Worm (Caenorhabditis elegans): ENCODE measurements around the gene C25A8.2.
A peak's percentile ranks its signal among the peaks of the same experiment; 100 is the strongest.

C25A8.2 gene

DNA sequence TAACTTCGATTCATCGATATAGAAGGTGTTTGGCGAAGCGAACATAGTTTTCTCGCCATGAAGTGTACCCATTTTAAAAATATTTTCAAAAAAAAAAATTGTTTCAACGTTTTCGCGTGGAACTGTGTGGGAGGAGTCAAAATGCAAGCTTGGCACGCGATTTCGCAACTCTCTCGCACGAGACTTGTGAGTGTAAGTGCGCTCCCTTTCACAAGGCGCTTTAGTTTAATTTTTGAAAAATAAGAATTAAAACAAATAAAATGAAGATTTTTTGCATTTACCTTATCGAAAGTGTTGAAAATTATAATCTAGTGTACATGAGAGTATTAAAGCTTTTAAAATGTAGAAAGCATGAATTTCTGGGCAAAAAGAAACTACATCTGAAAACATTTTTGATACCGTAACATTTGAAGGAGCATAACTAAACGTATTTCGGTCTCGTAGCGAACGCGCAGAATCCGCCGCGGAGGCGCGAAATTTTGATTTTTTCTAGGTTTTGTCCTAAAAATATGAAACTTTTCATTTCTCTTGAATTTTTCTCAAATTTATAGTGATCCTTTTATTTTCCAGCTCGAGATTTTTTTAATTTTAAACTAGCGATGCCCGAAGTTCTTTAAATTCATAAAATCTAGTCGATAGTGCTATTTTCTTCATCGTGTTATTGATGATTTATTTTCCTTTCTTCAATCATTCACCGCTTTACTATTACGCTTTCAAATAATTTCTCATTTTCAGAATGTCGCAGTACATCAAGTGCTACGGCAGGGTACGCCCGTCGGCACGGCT lies 30.0 kb downstream of the C25A8.2 start, which contains the start of the genes cogc-2 and klp-18:
cogc-2 (minus strand) TSS at position 105 of the 786 bp plus-strand sequence.
klp-18 (plus strand) TSS at position 736 of the 786 bp plus-strand sequence.
- TF ChIP-seq R02D3.7 (tag; optimal IDR thresholded peaks at IDR 0.05) (no peak), nhr-25 (tag; optimal IDR thresholded peaks at IDR 0.05; ENCODE audit: borderline replicate concordance, insufficient read depth) (peak; percentile 64), ztf-7 (tag; optimal IDR thresholded peaks at IDR 0.05) (no peak), dpl-1 (GFP tag; optimal IDR thresholded peaks at IDR 0.05) (peak; percentile 95), ceh-20 (GFP tag; IDR thresholded peaks at IDR 0.05) (peak; percentile 48; the same call in 1 of the 2 replicates), unc-130 (GFP tag; optimal IDR thresholded peaks at IDR 0.05) (peak; percentile 91), dve-1 (tag; optimal IDR thresholded peaks at IDR 0.05; ENCODE audit: insufficient read depth) (peak; percentile 85), arid-1 (GFP tag; conservative IDR thresholded peaks at IDR 0.05) (0 out of 2 replicates have a peak, but pooled peaks have one; percentile 8), hlh-11 (tag; optimal IDR thresholded peaks at IDR 0.05) (peak; percentile 71), rbr-2 (tag; optimal IDR thresholded peaks at IDR 0.05) (peak; percentile 57), hif-1 (tag; optimal IDR thresholded peaks at IDR 0.05) (peak in 1 of 2 experiments; percentile 53), lin-38 (GFP tag; IDR thresholded peaks at IDR 0.05) (peak; percentile 94), nhr-28 (tag; optimal IDR thresholded peaks at IDR 0.05) (peak; percentile 60), fkh-10 (GFP tag; optimal IDR thresholded peaks at IDR 0.05) (peak; percentile 37), lir-3 (tag; optimal IDR thresholded peaks at IDR 0.05) (no peak), snpc-1.2 (GFP tag; IDR thresholded peaks at IDR 0.05) (peak; percentile 95), F49E8.2 (tag; optimal IDR thresholded peaks at IDR 0.05; ENCODE audit: borderline replicate concordance) (peak; percentile 96), dmd-6 (GFP tag; IDR thresholded peaks at IDR 0.05) (peak; percentile 49), ceh-32 (tag; optimal IDR thresholded peaks at IDR 0.05; ENCODE audit: poor library complexity) (no peak), lin-15B (tag; optimal IDR thresholded peaks at IDR 0.05) (peak; percentile 35), hmg-1.1 (GFP tag; IDR thresholded peaks at IDR 0.05) (peak; percentile 74), aha-1 (tag) (no peak), ceh-82 (tag; optimal IDR thresholded peaks at IDR 0.05) (no peak), nhr-10 (tag; optimal IDR thresholded peaks at IDR 0.05) (no peak), nhr-11 (tag; optimal IDR thresholded peaks at IDR 0.05) (peak; percentile 20), mes-2 (tag; optimal IDR thresholded peaks at IDR 0.05; ENCODE audit: poor library complexity, severe bottlenecking) (peak; percentile 93), Y5F2A.4 (GFP tag; optimal IDR thresholded peaks at IDR 0.05) (no peak), T20F7.1 (GFP tag; optimal IDR thresholded peaks at IDR 0.05) (peak; percentile 72), nhr-102 (tag; optimal IDR thresholded peaks at IDR 0.05) (peak; percentile 57), lin-13 (GFP tag; optimal IDR thresholded peaks at IDR 0.05) (peak; percentile 75), mep-1 (tag; optimal IDR thresholded peaks at IDR 0.05) (peak; percentile 83), Y48G9A.11 (GFP tag; IDR thresholded peaks at IDR 0.05) (peak; percentile 69; the same call in 1 of the 2 replicates), php-3 (GFP tag; IDR thresholded peaks at IDR 0.05) (no peak), hlh-30 (tag; optimal IDR thresholded peaks at IDR 0.05; ENCODE audit: insufficient read depth) (peak; percentile 91), lsy-2 (tag; optimal IDR thresholded peaks at IDR 0.05) (peak; percentile 36 to 87), zfp-2 (tag; optimal IDR thresholded peaks at IDR 0.05) (peak; percentile 11), ZK337.2 (GFP tag; IDR thresholded peaks at IDR 0.05) (no peak), unc-62 (GFP tag; optimal IDR thresholded peaks at IDR 0.05 in 1 of 2) (no peak), unc-62 (tag; optimal IDR thresholded peaks at IDR 0.05) (no peak), mxl-3 (GFP tag; optimal IDR thresholded peaks at IDR 0.05) (peak; percentile 30), nhr-48 (tag; optimal IDR thresholded peaks at IDR 0.05) (peak; percentile 39), jun-1 (tag; optimal IDR thresholded peaks at IDR 0.05) (no peak), duxl-1 (tag; optimal IDR thresholded peaks at IDR 0.05; ENCODE audit: poor library complexity) (peak; percentile 66), T26A8.4 (GFP tag; IDR thresholded peaks at IDR 0.05) (peak; percentile 72), mdl-1 (tag; optimal IDR thresholded peaks at IDR 0.05) (peak in 1 of 2 experiments; percentile 67), madf-5 (GFP tag; IDR thresholded peaks at IDR 0.05) (no peak), zfp-3 (GFP tag; conservative IDR thresholded peaks at IDR 0.05) (0 out of 2 replicates have a peak, but pooled peaks have one; percentile 17), spr-1 (tag; optimal IDR thresholded peaks at IDR 0.05) (peak; percentile 62)

Measured in whole organism, L4 larva.